Worm (Caenorhabditis elegans): ENCODE results near the gene glt-5.

ce11 chrII:9741400-9741799 is 32.7 kb upstream of the glt-5 start:
- TF ChIP-seq ceh-13 (GFP tag; optimal IDR thresholded peaks at IDR 0.05) (no peak), flt-1 (GFP tag; IDR thresholded peaks at IDR 0.05) (no peak), sea-1 (GFP tag; conservative IDR thresholded peaks at IDR 0.05) (no peak), ceh-36 (tag; optimal IDR thresholded peaks at IDR 0.05) (no peak), scrt-1 (GFP tag; IDR thresholded peaks at IDR 0.05) (no peak)

Measured in whole organism, early embryonic.